Worm (Caenorhabditis elegans): Measurements from ENCODE around the gene pdtf-1.

The pdtf-1 gene

ce11 chrIV:8475030-8475679, 42.3 kb downstream of the pdtf-1 start:
- TF ChIP-seq mxl-3 (GFP tag; optimal IDR thresholded peaks at IDR 0.05) (peak; percentile 35), nhr-28 (tag; optimal IDR thresholded peaks at IDR 0.05) (peak; percentile 82), mdl-1 (tag; optimal IDR thresholded peaks at IDR 0.05) (peak in 1 of 2 experiments; percentile 44), dmd-6 (GFP tag; IDR thresholded peaks at IDR 0.05) (peak; percentile 57; the same call in 1 of the 2 replicates), hlh-11 (tag; optimal IDR thresholded peaks at IDR 0.05) (peak; percentile 47), pqm-1 (tag; optimal IDR thresholded peaks at IDR 0.05) (peak; percentile 76), nhr-77 (tag; optimal IDR thresholded peaks at IDR 0.05) (peak; percentile 26), unc-62 (GFP tag; optimal IDR thresholded peaks at IDR 0.05 in 1 of 2) (peak in 1 of 2 experiments; percentile 96), unc-62 (tag; optimal IDR thresholded peaks at IDR 0.05) (no peak), jun-1 (tag; optimal IDR thresholded peaks at IDR 0.05) (no peak), F10B5.3 (tag; optimal IDR thresholded peaks at IDR 0.05) (no peak), lin-39 (tag; optimal IDR thresholded peaks at IDR 0.05) (no peak), nhr-102 (tag; optimal IDR thresholded peaks at IDR 0.05) (no peak), fos-1 (tag; optimal IDR thresholded peaks at IDR 0.05) (no peak), snpc-1.2 (GFP tag; IDR thresholded peaks at IDR 0.05) (no peak), aha-1 (tag) (peak; percentile 94), set-16 (GFP tag; IDR thresholded peaks at IDR 0.05) (no peak), ctbp-1 (GFP tag; IDR thresholded peaks at IDR 0.05) (no peak), php-3 (GFP tag; IDR thresholded peaks at IDR 0.05) (peak; percentile 73), F44E2.7 (GFP tag; IDR thresholded peaks at IDR 0.05) (no peak), madf-9 (GFP tag; conservative IDR thresholded peaks at IDR 0.05) (no peak), lin-29 (GFP tag; IDR thresholded peaks at IDR 0.05) (no peak)

ce11 chrIV:8476166-8476565, 43.3 kb downstream of the pdtf-1 start:
- TF ChIP-seq hmg-1.1 (GFP tag; IDR thresholded peaks at IDR 0.05) (0 out of 2 replicates have a peak, but pooled peaks have one; percentile 20), unc-62 (GFP tag; optimal IDR thresholded peaks at IDR 0.05 in 1 of 2) (no peak), unc-62 (tag; optimal IDR thresholded peaks at IDR 0.05) (no peak), daf-16 (GFP tag; optimal IDR thresholded peaks at IDR 0.05) (peak in 1 of 2 experiments; percentile 14), daf-16 (tag; optimal IDR thresholded peaks at IDR 0.05) (no peak), ceh-82 (tag; optimal IDR thresholded peaks at IDR 0.05) (no peak), nhr-11 (tag; optimal IDR thresholded peaks at IDR 0.05) (peak; percentile 30), hlh-11 (tag; optimal IDR thresholded peaks at IDR 0.05) (peak; percentile 8)

ce11 chrIV:8476880-8477279, 44.0 kb downstream of the pdtf-1 start, which contains the start of gene spp-10:
Gene spp-10 (plus strand): TSS chrIV:8477180.
- TF ChIP-seq ama-1 (optimal IDR thresholded peaks at IDR 0.05) (no peak), spr-3 (GFP tag; optimal IDR thresholded peaks at IDR 0.05) (no peak), unc-62 (GFP tag; optimal IDR thresholded peaks at IDR 0.05 in 1 of 2) (no peak), unc-62 (tag; optimal IDR thresholded peaks at IDR 0.05) (no peak), saeg-2 (GFP tag; IDR thresholded peaks at IDR 0.05) (no peak), daf-16 (GFP tag; optimal IDR thresholded peaks at IDR 0.05) (peak in 1 of 2 experiments; percentile 3), daf-16 (tag; optimal IDR thresholded peaks at IDR 0.05) (no peak), aha-1 (tag) (no peak), php-3 (GFP tag; IDR thresholded peaks at IDR 0.05) (no peak)

ce11 chrIV:8478516-8478915, 45.7 kb downstream of the pdtf-1 start:
- TF ChIP-seq T26A8.4 (GFP tag; IDR thresholded peaks at IDR 0.05) (0 out of 2 replicates have a peak, but pooled peaks have one; percentile 60), daf-16 (GFP tag; optimal IDR thresholded peaks at IDR 0.05) (peak in 1 of 2 experiments; percentile 78), daf-16 (tag; optimal IDR thresholded peaks at IDR 0.05) (no peak), hlh-11 (tag; optimal IDR thresholded peaks at IDR 0.05) (no peak), lim-7 (GFP tag; IDR thresholded peaks at IDR 0.05) (0 out of 2 replicates have a peak, but pooled peaks have one; percentile 24), Y75B8A.6 (GFP tag; IDR thresholded peaks at IDR 0.05) (0 out of 2 replicates have a peak, but pooled peaks have one; percentile 15)

- TF ChIP-seq Y5F2A.4 (GFP tag; optimal IDR thresholded peaks at IDR 0.05) (no peak), nhr-237 (tag; optimal IDR thresholded peaks at IDR 0.05) (no peak), mdt-29 (GFP tag; IDR thresholded peaks at IDR 0.05) (no peak), ceh-28 (tag; optimal IDR thresholded peaks at IDR 0.05) (no peak), arid-1 (GFP tag; conservative IDR thresholded peaks at IDR 0.05) (no peak), skn-1 (tag; optimal IDR thresholded peaks at IDR 0.05) (no peak), gei-8 (GFP tag; optimal IDR thresholded peaks at IDR 0.05) (no peak), egl-43 (GFP tag; IDR thresholded peaks at IDR 0.05) (no peak)
Observed at ce11 chrIV:8479346-8479745, 46.5 kb downstream of the pdtf-1 start, which contains the start of gene hlh-12. Gene hlh-12 (minus strand): TSS chrIV:8479446.

Measured in whole organism, L4 larva.